Fruit fly (Drosophila melanogaster): ENCODE data around the gene vri.

The vri gene

dm6 chr2L:5270215-5271071, 18.3 kb upstream of the vri start (continued):
- peak; percentile 4 for TF ChIP-seq CG8359 (GFP tag; optimal IDR thresholded peaks at IDR 0.05; ENCODE audit: borderline replicate concordance)
- TF ChIP-seq trh (GFP tag; optimal IDR thresholded peaks at IDR 0.05): no peak
- TF ChIP-seq CG15601 (tag; optimal IDR thresholded peaks at IDR 0.05): peak; percentile 37
- TF ChIP-seq amos (GFP tag; IDR thresholded peaks at IDR 0.05; ENCODE audit: partially characterized antibody): peak; percentile 58
- no peak for TF ChIP-seq Sry-β (GFP tag; optimal IDR thresholded peaks at IDR 0.05)
- TF ChIP-seq usp (GFP tag; optimal IDR thresholded peaks at IDR 0.05): no peak

- TF ChIP-seq h (optimal IDR thresholded peaks at IDR 0.05) (no peak), Vsx1 (GFP tag; optimal IDR thresholded peaks at IDR 0.05) (no peak), hb (GFP tag; IDR thresholded peaks at IDR 0.05; ENCODE audit: partially characterized antibody) (peak; percentile 59; the same call in 2 of the 3 replicates), Dip3 (GFP tag; optimal IDR thresholded peaks at IDR 0.05) (no peak), odd (GFP tag; optimal IDR thresholded peaks at IDR 0.05) (no peak), inv (GFP tag; IDR thresholded peaks at IDR 0.05; ENCODE audit: partially characterized antibody) (peak; percentile 83), nerfin-2 (GFP tag; IDR thresholded peaks at IDR 0.05; ENCODE audit: partially characterized antibody) (peak; percentile 31; the same call in 1 of the 2 replicates), Meics (GFP tag; optimal IDR thresholded peaks at IDR 0.05) (no peak), Abd-B (GFP tag; optimal IDR thresholded peaks at IDR 0.05) (no peak), gsb (GFP tag; IDR thresholded peaks at IDR 0.05) (no peak), bcd (GFP tag; optimal IDR thresholded peaks at IDR 0.05) (no peak), Adf1 (GFP tag; IDR thresholded peaks at IDR 0.05) (no peak), CG18599 (GFP tag; optimal IDR thresholded peaks at IDR 0.05) (no peak), Mad (GFP tag; optimal IDR thresholded peaks at IDR 0.05) (no peak), Bteb2 (GFP tag; optimal IDR thresholded peaks at IDR 0.05) (no peak), sim (GFP tag; IDR thresholded peaks at IDR 0.05) (no peak), phol (tag; optimal IDR thresholded peaks at IDR 0.05) (peak; percentile 15), mld (GFP tag; IDR thresholded peaks at IDR 0.05; ENCODE audit: partially characterized antibody) (peak; percentile 17; the same call in 1 of the 3 replicates), CG33213 (GFP tag; optimal IDR thresholded peaks at IDR 0.05) (no peak), esg (GFP tag; conservative IDR thresholded peaks at IDR 0.05) (no peak), HHEX (GFP tag; optimal IDR thresholded peaks at IDR 0.05) (no peak), CG4404 (GFP tag; IDR thresholded peaks at IDR 0.05) (no peak), B-H1 (GFP tag; IDR thresholded peaks at IDR 0.05) (no peak), ftz-f1 (GFP tag; optimal IDR thresholded peaks at IDR 0.05) (no peak), CG14860 (GFP tag; IDR thresholded peaks at IDR 0.05; ENCODE audit: partially characterized antibody) (peak; percentile 66), CG7963 (GFP tag; IDR thresholded peaks at IDR 0.05; ENCODE audit: partially characterized antibody) (peak; percentile 69; the same call in 2 of the 3 replicates), Nf-YC (tag; optimal IDR thresholded peaks at IDR 0.05) (no peak), wor (GFP tag; IDR thresholded peaks at IDR 0.05) (no peak), Dref (GFP tag; IDR thresholded peaks at IDR 0.05) (peak; percentile 75), oc (tag; optimal IDR thresholded peaks at IDR 0.05) (no peak), amos (GFP tag; IDR thresholded peaks at IDR 0.05; ENCODE audit: partially characterized antibody) (peak; percentile 93), hbn (GFP tag; IDR thresholded peaks at IDR 0.05; ENCODE audit: partially characterized antibody) (peak; percentile 76), Sry-δ (GFP tag; optimal IDR thresholded peaks at IDR 0.05) (peak; percentile 69), knrl (GFP tag; IDR thresholded peaks at IDR 0.05; ENCODE audit: partially characterized antibody) (peak; percentile 80; the same call in 2 of the 3 replicates), CG4360 (GFP tag; IDR thresholded peaks at IDR 0.05) (no peak), tx (GFP tag; optimal IDR thresholded peaks at IDR 0.05) (no peak), Atf3 (GFP tag; optimal IDR thresholded peaks at IDR 0.05) (no peak), kni (GFP tag; optimal IDR thresholded peaks at IDR 0.05) (no peak), CG17829 (tag; optimal IDR thresholded peaks at IDR 0.05) (no peak), CG7928 (GFP tag; optimal IDR thresholded peaks at IDR 0.05) (no peak), Bgb (GFP tag; IDR thresholded peaks at IDR 0.05; ENCODE audit: partially characterized antibody) (peak; percentile 84)
Observed at dm6 chr2L:5271081-5271480, 17.7 kb upstream of the vri start, which contains the start of gene tkv. Gene tkv, minus strand, starts transcription at chr2L:5271384.

Data from whole organism, embryonic.